Fruit fly (Drosophila melanogaster): Measurements from ENCODE around the gene CG34164.

The CG34164 gene

DNA sequence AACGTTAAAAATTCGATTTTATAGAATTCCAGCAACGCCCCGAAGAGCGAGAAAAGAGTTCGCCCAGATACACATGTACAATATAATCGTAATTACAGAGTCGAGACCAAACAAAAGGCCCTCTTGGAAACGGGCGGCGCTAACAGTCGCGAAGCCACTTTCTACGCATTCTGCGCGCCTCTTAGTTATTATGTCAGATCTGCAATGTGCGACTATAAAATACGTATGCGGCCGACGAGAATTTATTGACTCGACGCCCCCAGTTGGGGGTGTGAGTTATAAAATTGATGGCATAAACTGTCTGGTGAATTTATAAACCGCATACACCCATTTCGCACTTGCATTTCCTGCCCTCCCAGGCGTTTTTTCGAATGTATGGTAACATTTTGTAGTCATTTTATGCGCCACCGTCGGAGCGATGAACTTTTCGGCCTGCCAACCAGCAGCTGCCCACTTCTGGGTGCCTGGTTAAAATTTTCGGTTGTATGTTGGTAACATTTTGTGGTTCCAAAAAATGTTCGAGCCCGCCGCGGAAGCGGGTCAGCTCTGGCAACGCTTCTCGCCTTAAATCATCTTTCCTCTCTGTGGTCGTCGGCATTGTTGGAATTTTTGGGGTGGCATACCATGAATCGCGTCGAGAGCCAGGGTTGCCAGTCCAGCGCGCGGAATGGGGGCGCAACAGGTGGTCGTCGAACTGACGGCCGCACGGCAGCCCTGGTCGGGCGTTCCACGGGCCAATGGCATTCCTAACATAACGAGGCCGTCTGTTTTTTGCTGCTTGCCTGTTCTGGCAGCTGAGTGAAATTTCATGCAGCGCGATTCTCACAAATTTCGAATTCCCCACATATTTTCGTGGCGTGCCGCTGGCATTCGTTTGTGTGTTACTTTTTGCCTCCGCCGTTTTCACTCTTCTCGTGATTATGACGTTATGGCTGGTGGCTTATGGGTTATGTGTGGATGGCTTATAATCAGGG lies 44.2 kb upstream of the CG34164 start (continued):
- TF ChIP-seq B-H2 (GFP tag; optimal IDR thresholded peaks at IDR 0.05), result peak; percentile 74
- peak; percentile 71 for TF ChIP-seq maf-S (GFP tag; optimal IDR thresholded peaks at IDR 0.05)
- TF ChIP-seq CG31441 (GFP tag; IDR thresholded peaks at IDR 0.05), result no peak
- peak; percentile 99 for TF ChIP-seq CG10543 (GFP tag; optimal IDR thresholded peaks at IDR 0.05)
- no peak for TF ChIP-seq CG7963 (GFP tag; IDR thresholded peaks at IDR 0.05; ENCODE audit: partially characterized antibody)
- TF ChIP-seq mirr (GFP tag; optimal IDR thresholded peaks at IDR 0.05), result peak; percentile 93
- no peak for TF ChIP-seq Adf1 (GFP tag; IDR thresholded peaks at IDR 0.05)
- no peak for TF ChIP-seq Rfx (GFP tag; IDR thresholded peaks at IDR 0.05)
- no peak for TF ChIP-seq Ptx1 (GFP tag; IDR thresholded peaks at IDR 0.05)
- TF ChIP-seq CG18764 (GFP tag; optimal IDR thresholded peaks at IDR 0.05), result no peak
- TF ChIP-seq CG18619 (GFP tag; optimal IDR thresholded peaks at IDR 0.05), result peak; percentile 60
- peak; percentile 1 for TF ChIP-seq Sin3A (optimal IDR thresholded peaks at IDR 0.05)
- TF ChIP-seq CG13287 (GFP tag; IDR thresholded peaks at IDR 0.05; ENCODE audit: partially characterized antibody), result no peak
- no peak for TF ChIP-seq CG34224 (GFP tag; IDR thresholded peaks at IDR 0.05; ENCODE audit: partially characterized antibody)
- no peak for TF ChIP-seq Mrtf (GFP tag; IDR thresholded peaks at IDR 0.05)
- TF ChIP-seq CG13123 (GFP tag; optimal IDR thresholded peaks at IDR 0.05), result no peak
- TF ChIP-seq dati (GFP tag; IDR thresholded peaks at IDR 0.05), result no peak
- TF ChIP-seq CG14860 (GFP tag; IDR thresholded peaks at IDR 0.05; ENCODE audit: partially characterized antibody), result no peak
- TF ChIP-seq lab (GFP tag; optimal IDR thresholded peaks at IDR 0.05), result peak; percentile 94
- peak; percentile 27 for TF ChIP-seq CG7987 (GFP tag; optimal IDR thresholded peaks at IDR 0.05)
- TF ChIP-seq Xrp1 (GFP tag; IDR thresholded peaks at IDR 0.05), result no peak
- no peak for TF ChIP-seq CG3847 (GFP tag; IDR thresholded peaks at IDR 0.05)
- TF ChIP-seq ase (GFP tag; IDR thresholded peaks at IDR 0.05), result no peak
- TF ChIP-seq ap (GFP tag; IDR thresholded peaks at IDR 0.05), result no peak
- TF ChIP-seq tll (GFP tag; optimal IDR thresholded peaks at IDR 0.05), result peak in 1 of 2 experiments; percentile 98
- no peak for TF ChIP-seq so (GFP tag; IDR thresholded peaks at IDR 0.05)
- peak; percentile 86 for TF ChIP-seq nmo (GFP tag; optimal IDR thresholded peaks at IDR 0.05)
- no peak for TF ChIP-seq Tbp (GFP tag; optimal IDR thresholded peaks at IDR 0.05)
- TF ChIP-seq CG7745 (tag; optimal IDR thresholded peaks at IDR 0.05), result peak; percentile 43
- TF ChIP-seq pita (GFP tag; optimal IDR thresholded peaks at IDR 0.05), result no peak
- TF ChIP-seq tgo (GFP tag; IDR thresholded peaks at IDR 0.05), result no peak
- TF ChIP-seq CG2712 (tag; optimal IDR thresholded peaks at IDR 0.05), result peak; percentile 80
- peak; percentile 76 to 81 for TF ChIP-seq dpn (GFP tag; optimal IDR thresholded peaks at IDR 0.05)
- no peak for TF ChIP-seq CG17328 (GFP tag; IDR thresholded peaks at IDR 0.05)
- no peak for TF ChIP-seq lov (optimal IDR thresholded peaks at IDR 0.05)
- TF ChIP-seq lov (GFP tag; IDR thresholded peaks at IDR 0.05), result no peak
- no peak for TF ChIP-seq stc (GFP tag; IDR thresholded peaks at IDR 0.05)
- peak; percentile 94 for TF ChIP-seq CG15514 (GFP tag; optimal IDR thresholded peaks at IDR 0.05)
- TF ChIP-seq Ada2b (GFP tag; IDR thresholded peaks at IDR 0.05), result no peak
- peak; percentile 95 for TF ChIP-seq pfk (GFP tag; optimal IDR thresholded peaks at IDR 0.05)
- TF ChIP-seq gro (GFP tag; optimal IDR thresholded peaks at IDR 0.05), result peak; percentile 67
- TF ChIP-seq CTCF (GFP tag; optimal IDR thresholded peaks at IDR 0.05), result peak; percentile 64
- no peak for TF ChIP-seq H15 (GFP tag; IDR thresholded peaks at IDR 0.05)
- TF ChIP-seq dm (GFP tag; optimal IDR thresholded peaks at IDR 0.05), result peak; percentile 84
- peak; percentile 60 for TF ChIP-seq CG12219 (GFP tag; optimal IDR thresholded peaks at IDR 0.05)
- TF ChIP-seq slou (GFP tag; optimal IDR thresholded peaks at IDR 0.05), result peak; percentile 13
- TF ChIP-seq cwo (GFP tag; optimal IDR thresholded peaks at IDR 0.05), result peak; percentile 89
- TF ChIP-seq sens-2 (GFP tag; IDR thresholded peaks at IDR 0.05), result no peak
- no peak for TF ChIP-seq CG6791 (GFP tag; IDR thresholded peaks at IDR 0.05; ENCODE audit: partially characterized antibody)
- peak; percentile 66 for TF ChIP-seq ATbp (GFP tag; optimal IDR thresholded peaks at IDR 0.05)
